Fruit fly (Drosophila melanogaster) whole organism, prepupa: ENCODE measurements around the gene dj-1beta.

Experiments
- Blimp-1 ChIP-seq: fragments of 200-800 bp; sonication (Bioruptor generic); optimal IDR thresholded peaks from 3 replicates; lab custom pipeline; 2017; ENCODE audit warnings: missing biosample characterization, missing genetic modification characterization, mild to moderate bottlenecking, moderate library complexity, missing genetic modification reagents
- CG10631 ChIP-seq: fragments of 200-800 bp; sonication (Bioruptor generic); optimal IDR thresholded peaks from 2 replicates; lab custom pipeline; 2016; ENCODE audit warnings: missing biosample characterization, missing genetic modification characterization
- CG10669 ChIP-seq: fragments of 200-800 bp; sonication (Bioruptor generic); optimal IDR thresholded peaks from 3 replicates; lab custom pipeline; 2018; ENCODE audit warnings: missing biosample characterization, mild to moderate bottlenecking, missing genetic modification characterization, moderate library complexity
- CG11294 ChIP-seq: fragments of 200-800 bp; sonication (Bioruptor generic); IDR thresholded peaks from 2 replicates; pipeline ENCODE4 v1.3.6; 2022; ENCODE audit warnings: missing biosample characterization, missing genetic modification characterization
- CG11762 ChIP-seq: fragments of 200-800 bp; sonication (Bioruptor generic); optimal IDR thresholded peaks from 3 replicates; lab custom pipeline; 2016; ENCODE audit warnings: missing biosample characterization, missing genetic modification characterization; ENCODE audit not compliant: insufficient read depth
- CG11902 ChIP-seq: fragments of 200-800 bp; sonication (Bioruptor generic); optimal IDR thresholded peaks from 3 replicates; lab custom pipeline; 2016; ENCODE audit warnings: missing biosample characterization, missing genetic modification characterization
- CG1621 ChIP-seq: fragments of 200-800 bp; sonication (Bioruptor generic); optimal IDR thresholded peaks from 3 replicates; lab custom pipeline; 2018; ENCODE audit warnings: missing biosample characterization, mild to moderate bottlenecking, missing genetic modification characterization
- CG16779 ChIP-seq: fragments of 200-800 bp; sonication (Bioruptor generic); optimal IDR thresholded peaks from 3 replicates; lab custom pipeline; 2017; ENCODE audit warnings: missing biosample characterization, mild to moderate bottlenecking, missing genetic modification characterization
- CG32006 ChIP-seq: fragments of 200-800 bp; sonication (Bioruptor generic); optimal IDR thresholded peaks from 3 replicates; lab custom pipeline; 2017; ENCODE audit warnings: missing biosample characterization, mild to moderate bottlenecking, missing genetic modification characterization
- CG34406 ChIP-seq: fragments of 200-800 bp; sonication (Bioruptor generic); optimal IDR thresholded peaks from 3 replicates; lab custom pipeline; 2016; ENCODE audit warnings: missing biosample characterization, missing genetic modification characterization
- CG3919 ChIP-seq: fragments of 200-800 bp; sonication (Bioruptor generic); optimal IDR thresholded peaks from 3 replicates; lab custom pipeline; 2016; ENCODE audit warnings: missing biosample characterization, missing genetic modification characterization
- CG6163 ChIP-seq: fragments of 200-800 bp; sonication (Bioruptor generic); IDR thresholded peaks from 3 replicates; pipeline ENCODE4 v1.3.6; 2022; ENCODE audit warnings: missing biosample characterization, missing genetic modification characterization
- CG6276 ChIP-seq: fragments of 200-800 bp; sonication (Bioruptor generic); optimal IDR thresholded peaks from 2 replicates; lab custom pipeline; 2017; ENCODE audit warnings: missing biosample characterization, mild to moderate bottlenecking, missing genetic modification characterization
- CG6808 ChIP-seq: fragments of 200-800 bp; sonication (Bioruptor generic); optimal IDR thresholded peaks from 3 replicates; lab custom pipeline; 2017; ENCODE audit warnings: missing biosample characterization, missing genetic modification characterization, mild to moderate bottlenecking, moderate library complexity, missing genetic modification reagents
- CG6854 ChIP-seq: fragments of 200-800 bp; sonication (Bioruptor generic); optimal IDR thresholded peaks from 2 replicates; lab custom pipeline; 2017; ENCODE audit warnings: missing biosample characterization, mild to moderate bottlenecking, missing genetic modification characterization
- CG7368 ChIP-seq: fragments of 200-800 bp; sonication (Bioruptor generic); optimal IDR thresholded peaks from 3 replicates; lab custom pipeline; 2016; ENCODE audit warnings: missing biosample characterization, missing genetic modification characterization
- CG8119 ChIP-seq: fragments of 200-800 bp; sonication (Bioruptor generic); IDR thresholded peaks from 3 replicates; pipeline ENCODE4 v1.3.6; 2022; ENCODE audit warnings: missing biosample characterization, missing genetic modification characterization
- CG8319 ChIP-seq: fragments of 200-800 bp; sonication (Bioruptor generic); optimal IDR thresholded peaks from 3 replicates; lab custom pipeline; 2016; ENCODE audit warnings: missing biosample characterization, missing genetic modification characterization
- CG8632 ChIP-seq: fragments of 200-800 bp; sonication (Bioruptor generic); optimal IDR thresholded peaks from 3 replicates; lab custom pipeline; 2016; ENCODE audit warnings: missing biosample characterization, missing genetic modification characterization
- Eip78C ChIP-seq: fragments of 200-800 bp; sonication (Bioruptor generic); peaks from one replicate; lab custom pipeline; 2016; ENCODE audit warnings: missing biosample characterization, missing genetic modification characterization
- Eip93F ChIP-seq: fragments of 200-800 bp; sonication (Bioruptor generic); optimal IDR thresholded peaks from 2 replicates; lab custom pipeline; 2016; ENCODE audit warnings: missing biosample characterization, mild to moderate bottlenecking, missing genetic modification characterization
- Ets21C ChIP-seq: fragments of 200-800 bp; sonication (Bioruptor generic); optimal IDR thresholded peaks from 3 replicates; lab custom pipeline; 2016; ENCODE audit warnings: missing biosample characterization, missing genetic modification characterization
- Ets96B ChIP-seq: fragments of 200-800 bp; optimal IDR thresholded peaks from 2 replicates; lab custom pipeline; 2019; ENCODE audit warnings: missing biosample characterization, mild to moderate bottlenecking, missing genetic modification characterization, moderate library complexity
- Gug ChIP-seq: fragments of 200-800 bp; sonication (Bioruptor generic); IDR thresholded peaks from 2 replicates; pipeline ENCODE4 v1.3.6; 2022; ENCODE audit warnings: missing biosample characterization, missing genetic modification characterization
- Hr38 ChIP-seq: sonication (Bioruptor generic); optimal IDR thresholded peaks from 2 replicates; lab custom pipeline; 2016; ENCODE audit warnings: missing biosample characterization, missing genetic modification characterization
- Hr39 ChIP-seq: fragments of 200-800 bp; sonication (Bioruptor generic); optimal IDR thresholded peaks from 2 replicates; lab custom pipeline; 2016; ENCODE audit warnings: missing biosample characterization, missing genetic modification characterization
- Hr4 ChIP-seq: fragments of 200-800 bp; sonication (Bioruptor generic); optimal IDR thresholded peaks from 3 replicates; lab custom pipeline; 2016; ENCODE audit warnings: missing biosample characterization, missing genetic modification characterization
- Lpt ChIP-seq: fragments of 200-800 bp; sonication (Bioruptor generic); optimal IDR thresholded peaks from 3 replicates; lab custom pipeline; 2016; ENCODE audit warnings: missing biosample characterization, missing genetic modification characterization
- Met ChIP-seq: fragments of 200-800 bp; sonication (Bioruptor generic); optimal IDR thresholded peaks from 3 replicates; lab custom pipeline; 2016; ENCODE audit warnings: missing biosample characterization, missing genetic modification characterization
- OdsH ChIP-seq: fragments of 200-800 bp; sonication (Bioruptor generic); optimal IDR thresholded peaks from 3 replicates; lab custom pipeline; 2016; ENCODE audit warnings: missing biosample characterization, missing genetic modification characterization
- Smox ChIP-seq: fragments of 200-800 bp; sonication (Bioruptor generic); optimal IDR thresholded peaks from 3 replicates; lab custom pipeline; 2016; ENCODE audit warnings: missing biosample characterization, missing genetic modification characterization
- Sox102F ChIP-seq: fragments of 200-800 bp; sonication (Bioruptor generic); optimal IDR thresholded peaks from 2 replicates; lab custom pipeline; 2016; ENCODE audit warnings: missing biosample characterization, mild to moderate bottlenecking, missing genetic modification characterization
- Sox14 ChIP-seq: fragments of 200-800 bp; sonication (Bioruptor generic); optimal IDR thresholded peaks from 3 replicates; lab custom pipeline; 2016; ENCODE audit warnings: missing biosample characterization, missing genetic modification characterization
- Sox15 ChIP-seq: fragments of 200-800 bp; sonication (Bioruptor generic); optimal IDR thresholded peaks from 3 replicates; lab custom pipeline; 2016; ENCODE audit warnings: missing biosample characterization, missing genetic modification characterization
- achi ChIP-seq: fragments of 200-800 bp; sonication (Bioruptor generic); optimal IDR thresholded peaks from 3 replicates; lab custom pipeline; 2016; ENCODE audit warnings: missing biosample characterization, missing genetic modification characterization
- acj6 ChIP-seq: fragments of 200-800 bp; sonication (Bioruptor generic); optimal IDR thresholded peaks from 3 replicates; lab custom pipeline; 2016; ENCODE audit warnings: missing biosample characterization, missing genetic modification characterization
- dac ChIP-seq: fragments of 200-800 bp; sonication (Bioruptor generic); optimal IDR thresholded peaks from 2 replicates; lab custom pipeline; 2017; ENCODE audit warnings: missing biosample characterization, mild to moderate bottlenecking, missing genetic modification characterization
- dsx ChIP-seq: fragments of 200-800 bp; optimal IDR thresholded peaks from 3 replicates; lab custom pipeline; 2019; ENCODE audit warnings: missing biosample characterization, mild to moderate bottlenecking, missing genetic modification characterization, moderate library complexity; ENCODE audit not compliant: poor library complexity, severe bottlenecking
- eg ChIP-seq: fragments of 200-800 bp; sonication (Bioruptor generic); IDR thresholded peaks from 3 replicates; pipeline ENCODE4 v1.3.6; 2022; ENCODE audit warnings: missing biosample characterization, missing genetic modification characterization
- lz ChIP-seq: fragments of 200-800 bp; sonication (Bioruptor generic); optimal IDR thresholded peaks from 3 replicates; lab custom pipeline; 2016; ENCODE audit warnings: missing biosample characterization, missing genetic modification characterization
- net ChIP-seq: fragments of 200-800 bp; sonication (Bioruptor generic); optimal IDR thresholded peaks from 3 replicates; lab custom pipeline; 2016; ENCODE audit warnings: missing biosample characterization, missing genetic modification characterization
- pdm3 ChIP-seq: fragments of 200-800 bp; sonication (Bioruptor generic); optimal IDR thresholded peaks from 3 replicates; lab custom pipeline; 2016; ENCODE audit warnings: missing biosample characterization, missing genetic modification characterization
- salr ChIP-seq, 2 experiments: fragments of 200-800 bp; sonication (Bioruptor generic); optimal IDR thresholded peaks; 3 replicates each; lab custom pipeline; 2016 to 2018; ENCODE audit warnings: missing biosample characterization in 2 of 2, missing genetic modification characterization in 2 of 2, mild to moderate bottlenecking in 1 of 2
- spab ChIP-seq: fragments of 200-800 bp; sonication (Bioruptor generic); optimal IDR thresholded peaks from 2 replicates; lab custom pipeline; 2017; ENCODE audit warnings: missing biosample characterization, mild to moderate bottlenecking, missing genetic modification characterization, missing genetic modification reagents
- ss ChIP-seq, 2 experiments: fragments of 200-800 bp; sonication (Bioruptor generic); optimal IDR thresholded peaks; 2 replicates in 1 of 2; 3 replicates in 1 of 2; lab custom pipeline; 2017 to 2018; ENCODE audit warnings: mild to moderate bottlenecking in 2 of 2, missing biosample characterization in 2 of 2, missing genetic modification characterization in 2 of 2, moderate library complexity in 1 of 2
- svp ChIP-seq: fragments of 200-800 bp; sonication (Bioruptor generic); peaks from one replicate; lab custom pipeline; 2016; ENCODE audit warnings: missing biosample characterization, missing genetic modification characterization
- topi ChIP-seq: fragments of 200-800 bp; sonication (Bioruptor generic); optimal IDR thresholded peaks from 3 replicates; lab custom pipeline; 2016; ENCODE audit warnings: missing biosample characterization, missing genetic modification characterization
- vri ChIP-seq: fragments of 200-800 bp; sonication (Bioruptor generic); optimal IDR thresholded peaks from 3 replicates; lab custom pipeline; 2016; ENCODE audit warnings: missing biosample characterization, mild to moderate bottlenecking, missing genetic modification characterization

Gene dj-1beta

dm6 chr3R:30842199-30842598, 35.3 kb downstream of the dj-1beta start (continued):
- TF ChIP-seq Hr4 (peak; percentile 16), CG34406 (peak; percentile 73), svp (GFP tag; lab: Kevin White, UChicago) (peak; percentile 88), OdsH (peak; percentile 65), ss (GFP tag; optimal IDR thresholded peaks at IDR 0.05; lab: Kevin White, UChicago) (peak; percentile 23 to 69), eg (GFP tag; lab: Robert Waterston, UW) (0 out of 3 replicates have a peak, but pooled peaks have one; percentile 17), Ets96B (tag; lab: Kevin White, UChicago) (peak; percentile 82), Lpt (GFP tag; lab: Kevin White, UChicago) (peak; percentile 43), CG11902 (GFP tag; lab: Kevin White, UChicago) (peak; percentile 46), dac (no peak), CG10669 (GFP tag; lab: Kevin White, UChicago) (peak; percentile 85), spab (peak; percentile 76), CG11294 (GFP tag; lab: Robert Waterston, UW) (no peak), salr (GFP tag; optimal IDR thresholded peaks at IDR 0.05; lab: Kevin White, UChicago) (peak; percentile 34 to 36), Hr38 (GFP tag; lab: Kevin White, UChicago) (no peak), Eip78C (GFP tag; lab: Kevin White, UChicago) (peak; percentile 95), CG11762 (GFP tag; lab: Kevin White, UChicago) (peak; percentile 50), vri (peak; percentile 18), CG10631 (GFP tag; lab: Kevin White, UChicago) (peak; percentile 68), Eip93F (GFP tag; lab: Kevin White, UChicago) (no peak), CG3919 (peak; percentile 77), lz (peak; percentile 71), CG8319 (GFP tag; lab: Kevin White, UChicago) (peak; percentile 29), CG6276 (GFP tag; lab: Kevin White, UChicago) (no peak), CG6854 (no peak), Sox14 (GFP tag; lab: Kevin White, UChicago) (peak; percentile 70), CG8119 (peak; percentile 32; the same call in 1 of the 3 replicates), Met (GFP tag; lab: Kevin White, UChicago) (peak; percentile 81), dsx (peak; percentile 78), Smox (GFP tag; lab: Kevin White, UChicago) (peak; percentile 72), CG6163 (GFP tag; lab: Robert Waterston, UW) (peak; percentile 68; the same call in 2 of the 3 replicates), CG7368 (GFP tag; lab: Kevin White, UChicago) (no peak), pdm3 (GFP tag; lab: Kevin White, UChicago) (peak; percentile 67)
- TF ChIP-seq, all 60 proteins: peak for 47

DNA sequence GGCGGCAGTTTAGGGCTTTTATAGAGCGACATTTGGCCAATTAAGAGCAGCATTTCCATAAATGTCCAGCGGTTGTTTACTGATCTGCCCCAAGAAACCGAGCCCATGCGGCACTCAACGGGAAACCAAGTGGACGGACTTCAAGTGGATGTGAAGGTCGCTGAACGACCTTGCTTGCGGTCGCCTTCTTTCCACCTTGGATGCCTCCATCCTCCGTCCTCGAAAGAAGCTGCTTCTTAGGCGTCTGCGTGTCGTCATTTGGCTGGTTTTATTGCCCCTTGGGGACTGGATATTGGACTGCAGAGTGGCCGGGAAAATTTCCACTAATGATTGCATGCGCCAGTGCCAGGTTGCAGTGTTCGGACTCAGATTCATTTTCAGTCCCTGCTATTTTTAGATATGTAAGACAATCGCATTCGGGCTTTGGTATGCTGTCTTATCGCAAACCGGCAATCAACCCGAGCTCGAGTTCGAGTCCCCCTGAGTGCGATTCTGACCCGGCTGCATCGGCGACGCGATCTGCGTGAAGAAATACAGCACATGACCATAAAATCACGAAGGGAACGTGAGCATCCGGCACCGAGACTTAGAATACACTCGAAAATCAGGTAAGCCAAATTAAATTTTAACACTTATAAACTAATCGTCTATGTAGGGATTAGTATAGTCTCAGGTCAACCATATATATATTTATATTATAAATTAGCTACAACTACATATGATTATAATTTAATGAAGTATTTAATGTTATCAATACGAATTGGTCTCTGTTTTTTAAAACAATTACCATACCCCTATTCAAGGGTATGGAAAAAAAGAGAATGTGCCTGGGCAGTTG, 35.9 kb downstream of the dj-1beta start:
- TF ChIP-seq spab (peak; percentile 74), Sox15 (peak; percentile 32), Ets96B (tag; lab: Kevin White, UChicago) (peak; percentile 87), Blimp-1 (GFP tag; lab: Kevin White, UChicago) (peak; percentile 19), Ets21C (GFP tag; lab: Kevin White, UChicago) (no peak), Sox14 (GFP tag; lab: Kevin White, UChicago) (peak; percentile 42), CG8632 (GFP tag; lab: Kevin White, UChicago) (peak; percentile 78), achi (GFP tag; lab: Kevin White, UChicago) (peak; percentile 46), CG32006 (GFP tag; lab: Kevin White, UChicago) (peak; percentile 11), Hr39 (GFP tag; lab: Kevin White, UChicago) (no peak), Gug (no peak), topi (GFP tag; lab: Kevin White, UChicago) (peak; percentile 40), CG8119 (0 out of 3 replicates have a peak, but pooled peaks have one; percentile 33), CG1621 (tag; lab: Kevin White, UChicago) (peak; percentile 56), Sox102F (GFP tag; lab: Kevin White, UChicago) (peak; percentile 52), svp (GFP tag; lab: Kevin White, UChicago) (peak; percentile 36), ss (GFP tag; optimal IDR thresholded peaks at IDR 0.05; lab: Kevin White, UChicago) (peak; percentile 81 to 87), CG6276 (GFP tag; lab: Kevin White, UChicago) (no peak), acj6 (GFP tag; lab: Kevin White, UChicago) (peak; percentile 69), Eip93F (GFP tag; lab: Kevin White, UChicago) (no peak), net (GFP tag; lab: Kevin White, UChicago) (peak; percentile 53), CG6808 (peak; percentile 66), CG10631 (GFP tag; lab: Kevin White, UChicago) (peak; percentile 75), salr (GFP tag; optimal IDR thresholded peaks at IDR 0.05; lab: Kevin White, UChicago) (peak in 1 of 2 experiments; percentile 18), Hr38 (GFP tag; lab: Kevin White, UChicago) (no peak), CG16779 (tag; lab: Kevin White, UChicago) (peak; percentile 33)
